Worm (Caenorhabditis elegans) whole organism, young adult: ENCODE data around the gene cyp-34A10.

Experiments used
- B0336.3 ChIP-seq: fragments of 200-800 bp; sonication (Bioruptor generic); IDR thresholded peaks from 2 replicates; pipeline ENCODE4 v1.3.6; 2022; ENCODE audit warnings: missing genetic modification characterization, missing compliant biosample characterization
- F10E7.11 ChIP-seq: sonication (generic microtip); optimal IDR thresholded peaks from 2 replicates; lab custom pipeline; 2017; ENCODE audit warnings: mild to moderate bottlenecking, missing genetic modification characterization, moderate library complexity, missing compliant biosample characterization
- F23B12.7 ChIP-seq: sonication (generic microtip); optimal IDR thresholded peaks from 2 replicates; lab custom pipeline; 2017; ENCODE audit warnings: missing genetic modification characterization, mild to moderate bottlenecking, missing compliant biosample characterization, antibody characterized with exemption, moderate library complexity; ENCODE audit not compliant: insufficient read depth
- F33H1.4 ChIP-seq: fragments of 200-800 bp; sonication (Bioruptor generic); IDR thresholded peaks from 2 replicates; pipeline ENCODE4 v1.3.6; 2022; ENCODE audit warnings: missing genetic modification reagents, missing genetic modification characterization, missing compliant biosample characterization
- F37B4.10 ChIP-seq: fragments of 200-800 bp; sonication (Bioruptor generic); IDR thresholded peaks from 2 replicates; pipeline ENCODE4 v1.3.6; 2022; ENCODE audit warnings: missing genetic modification characterization, missing compliant biosample characterization
- K12H6.12 ChIP-seq: fragments of 200-800 bp; sonication (Bioruptor generic); optimal IDR thresholded peaks from 2 replicates; lab custom pipeline; 2018; ENCODE audit warnings: mild to moderate bottlenecking, missing genetic modification characterization, missing compliant biosample characterization
- T07F8.4 ChIP-seq: sonication (generic microtip); optimal IDR thresholded peaks from 2 replicates; lab custom pipeline; 2016; ENCODE audit warnings: mild to moderate bottlenecking, missing genetic modification characterization, moderate library complexity, missing compliant biosample characterization
- Y53G8AR.9 ChIP-seq: fragments of 200-800 bp; sonication (Bioruptor generic); conservative IDR thresholded peaks from 2 replicates; pipeline ENCODE4 v1.3.6; 2022; ENCODE audit warnings: missing genetic modification reagents, missing genetic modification characterization, missing compliant biosample characterization
- Y79H2A.3 ChIP-seq: fragments of 200-800 bp; sonication (Bioruptor generic); conservative IDR thresholded peaks from 2 replicates; pipeline ENCODE4 v1.3.6; 2022; ENCODE audit warnings: missing genetic modification reagents, missing genetic modification characterization, missing compliant biosample characterization
- ZK185.1 ChIP-seq: sonication (generic microtip); optimal IDR thresholded peaks from 2 replicates; lab custom pipeline; 2016; ENCODE audit warnings: mild to moderate bottlenecking, missing genetic modification characterization, missing compliant biosample characterization; ENCODE audit not compliant: poor library complexity, severe bottlenecking
- ama-1 ChIP-seq, 3 experiments: fragments of 150-350 bp in 1 of 3; sonication (generic microtip) in 2 of 3; optimal IDR thresholded peaks; 2 replicates each; lab custom pipeline; 2014 to 2018; ENCODE audit warnings: missing biosample characterization in 2 of 3, missing genetic modification characterization in 2 of 3, missing genetic modification reagents in 2 of 3
- bed-2 ChIP-seq: fragments of 200-800 bp; sonication (Bioruptor generic); IDR thresholded peaks from 2 replicates; pipeline ENCODE4 v1.3.6; 2022; ENCODE audit warnings: missing genetic modification reagents, missing genetic modification characterization, missing compliant biosample characterization
- ceh-40 ChIP-seq: fragments of 200-800 bp; sonication (Bioruptor generic); IDR thresholded peaks from 2 replicates; pipeline ENCODE4 v1.3.6; 2022; ENCODE audit warnings: missing genetic modification characterization, missing compliant biosample characterization
- dpff-1 ChIP-seq: sonication (generic microtip); optimal IDR thresholded peaks from 2 replicates; lab custom pipeline; 2017; ENCODE audit warnings: mild to moderate bottlenecking, missing genetic modification characterization, missing compliant biosample characterization
- egl-18 ChIP-seq: fragments of 200-800 bp; sonication (Bioruptor generic); IDR thresholded peaks from 2 replicates; pipeline ENCODE4 v1.3.6; 2022; ENCODE audit warnings: missing genetic modification reagents, missing genetic modification characterization, missing compliant biosample characterization
- gei-17 ChIP-seq: fragments of 200-800 bp; sonication (Bioruptor generic); optimal IDR thresholded peaks from 2 replicates; lab custom pipeline; 2018; ENCODE audit warnings: mild to moderate bottlenecking, missing genetic modification characterization, missing compliant biosample characterization
- hlh-26 ChIP-seq: fragments of 200-800 bp; sonication (Bioruptor generic); conservative IDR thresholded peaks from 2 replicates; pipeline ENCODE4 v1.3.6; 2022; ENCODE audit warnings: missing genetic modification reagents, missing genetic modification characterization, missing compliant biosample characterization
- hmg-1.2 ChIP-seq: fragments of 200-800 bp; sonication (Bioruptor generic); IDR thresholded peaks from 2 replicates; pipeline ENCODE4 v1.3.6; 2022; ENCODE audit warnings: missing genetic modification reagents, missing genetic modification characterization, missing compliant biosample characterization
- hrde-1 ChIP-seq: sonication (generic microtip); optimal IDR thresholded peaks from 2 replicates; lab custom pipeline; 2016; ENCODE audit warnings: missing genetic modification characterization, mild to moderate bottlenecking, missing compliant biosample characterization, moderate library complexity, missing genotype, missing genetic modification reagents, borderline replicate concordance
- let-526 ChIP-seq: fragments of 200-800 bp; sonication (Bioruptor generic); IDR thresholded peaks from 2 replicates; pipeline ENCODE4 v1.3.6; 2022; ENCODE audit warnings: missing genetic modification reagents, missing genetic modification characterization, missing compliant biosample characterization
- lsl-1 ChIP-seq: fragments of 200-800 bp; sonication (Bioruptor generic); optimal IDR thresholded peaks from 2 replicates; lab custom pipeline; 2018; ENCODE audit warnings: mild to moderate bottlenecking, missing genetic modification characterization, moderate library complexity, missing compliant biosample characterization
- madf-3 ChIP-seq: fragments of 200-800 bp; sonication (Bioruptor generic); IDR thresholded peaks from 2 replicates; pipeline ENCODE4 v1.3.6; 2022; ENCODE audit warnings: missing genetic modification reagents, missing genetic modification characterization, missing compliant biosample characterization
- mxl-1 ChIP-seq: sonication (generic microtip); optimal IDR thresholded peaks from 2 replicates; lab custom pipeline; 2016; ENCODE audit warnings: missing genetic modification characterization, missing compliant biosample characterization
- nfyb-1 ChIP-seq: fragments of 200-800 bp; sonication (Bioruptor generic); IDR thresholded peaks from 2 replicates; pipeline ENCODE4 v1.3.6; 2022; ENCODE audit warnings: missing genetic modification reagents, missing genetic modification characterization, missing compliant biosample characterization
- nhr-120 ChIP-seq: fragments of 200-800 bp; sonication (Bioruptor generic); IDR thresholded peaks from 2 replicates; pipeline ENCODE4 v1.3.6; 2022; ENCODE audit warnings: missing genetic modification characterization, missing compliant biosample characterization
- nhr-27 ChIP-seq: fragments of 200-800 bp; sonication (Bioruptor generic); optimal IDR thresholded peaks from 2 replicates; lab custom pipeline; 2018; ENCODE audit warnings: mild to moderate bottlenecking, missing genetic modification characterization, moderate library complexity, missing compliant biosample characterization
- nhr-80 ChIP-seq: sonication (generic microtip); optimal IDR thresholded peaks from 2 replicates; lab custom pipeline; 2016; ENCODE audit warnings: missing genetic modification characterization, missing compliant biosample characterization
- sea-2 ChIP-seq: fragments of 200-800 bp; sonication (Bioruptor generic); IDR thresholded peaks from 2 replicates; pipeline ENCODE4 v1.3.6; 2022; ENCODE audit warnings: missing genetic modification characterization, missing compliant biosample characterization
- snpc-1.1 ChIP-seq: sonication (generic microtip); optimal IDR thresholded peaks from 2 replicates; lab custom pipeline; 2017; ENCODE audit warnings: missing genetic modification characterization, mild to moderate bottlenecking, missing compliant biosample characterization, antibody characterized with exemption, moderate library complexity, missing genotype, missing genetic modification reagents; ENCODE audit not compliant: insufficient read depth
- snpc-4 ChIP-seq, 5 experiments: fragments of 150-350 bp in 1 of 5; sonication (generic microtip) in 4 of 5; optimal IDR thresholded peaks; 2 replicates each; lab custom pipeline; 2014 to 2018; ENCODE audit warnings: missing genetic modification characterization in 5 of 5, missing biosample characterization in 3 of 5, antibody characterized with exemption in 2 of 5, mild to moderate bottlenecking in 2 of 5, missing compliant biosample characterization in 2 of 5, missing genotype in 2 of 5, moderate library complexity in 2 of 5, missing genetic modification reagents in 1 of 5
- tbx-9 ChIP-seq: sonication (generic microtip); optimal IDR thresholded peaks from 2 replicates; lab custom pipeline; 2016; ENCODE audit warnings: borderline replicate concordance, missing genetic modification characterization, inconsistent platforms, missing compliant biosample characterization
- zfh-2 ChIP-seq: fragments of 200-800 bp; sonication (Bioruptor generic); conservative IDR thresholded peaks from 2 replicates; pipeline ENCODE4 v1.3.6; 2022; ENCODE audit warnings: missing genetic modification reagents, missing genetic modification characterization, missing compliant biosample characterization
- ztf-28 ChIP-seq: fragments of 200-800 bp; sonication (Bioruptor generic); IDR thresholded peaks from 2 replicates; pipeline ENCODE4 v1.3.6; 2022; ENCODE audit warnings: missing genetic modification reagents, missing genetic modification characterization, missing compliant biosample characterization
- ztf-3 ChIP-seq: fragments of 200-800 bp; sonication (Bioruptor generic); optimal IDR thresholded peaks from 2 replicates; lab custom pipeline; 2018; ENCODE audit warnings: mild to moderate bottlenecking, missing genetic modification characterization, missing compliant biosample characterization
- ztf-6 ChIP-seq: fragments of 200-800 bp; sonication (Bioruptor generic); IDR thresholded peaks from 2 replicates; pipeline ENCODE4 v1.3.6; 2022; ENCODE audit warnings: missing genetic modification reagents, missing genetic modification characterization, missing compliant biosample characterization

Gene cyp-34A10

DNA sequence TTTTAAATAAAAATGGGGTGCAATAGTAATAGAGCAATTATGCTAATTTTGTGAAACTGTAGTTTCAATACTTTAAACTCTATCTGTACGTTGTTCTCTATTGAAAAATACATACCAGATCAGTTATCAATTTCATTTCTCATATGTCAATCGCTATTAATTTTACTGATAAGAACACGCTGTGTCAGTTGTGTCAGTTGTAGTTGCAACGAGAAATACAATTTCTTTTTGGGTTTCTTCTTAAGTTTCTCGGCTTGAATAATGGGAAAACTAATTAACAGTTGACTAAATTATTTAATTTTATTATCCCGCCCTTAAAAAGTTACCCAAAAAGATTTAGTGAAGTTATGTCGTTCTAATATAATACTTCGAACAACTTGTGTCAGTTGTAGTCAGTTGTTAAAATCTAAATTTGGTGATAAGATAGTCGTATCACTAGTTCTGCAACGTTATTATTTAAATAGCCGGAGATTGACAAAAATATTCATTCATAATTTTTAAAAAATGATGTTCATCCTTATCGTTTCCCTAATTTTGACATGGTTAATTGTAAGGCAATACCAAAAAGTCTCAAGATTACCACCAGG lies 36.8 kb downstream of the cyp-34A10 start, which contains the start of gene cyp-35A5:
Gene cyp-35A5 (plus strand): TSS at position 435 of the 587 bp plus-strand sequence.
- TF ChIP-seq nhr-80 (tag; lab: Kevin White, UChicago) (peak; percentile 5), snpc-1.1 (tag; lab: Kevin White, UChicago) (no peak)
- TF ChIP-seq, all 124 proteins: peak for 1

DNA sequence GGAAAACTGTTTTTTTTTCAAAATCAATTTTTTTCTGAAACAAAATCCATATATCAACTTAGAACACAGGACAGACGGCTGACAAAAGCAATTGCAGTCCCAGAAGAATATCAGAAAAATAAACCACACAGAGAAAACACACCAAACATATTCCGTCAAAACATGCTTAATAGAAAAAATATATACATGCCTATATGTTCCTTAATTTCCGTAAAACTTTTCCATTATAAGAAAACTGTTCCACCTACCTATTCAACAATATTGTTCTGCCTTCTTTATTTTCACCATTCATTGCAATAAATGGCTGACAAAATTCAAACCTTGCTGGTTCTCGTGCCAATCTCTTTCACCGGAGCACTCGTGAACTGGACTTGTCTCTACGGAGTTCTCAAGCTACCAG lies 41.5 kb downstream of the cyp-34A10 start, which contains the start of gene srx-63:
Gene srx-63 (plus strand): TSS at position 301 of the 400 bp plus-strand sequence.
- TF ChIP-seq hlh-26 (GFP tag; lab: Robert Waterston, UW) (no peak), gei-17 (GFP tag; lab: Kevin White, UChicago) (no peak), ZK185.1 (no peak), K12H6.12 (tag; lab: Kevin White, UChicago) (no peak), Y53G8AR.9 (GFP tag; lab: Robert Waterston, UW) (no peak), ztf-6 (GFP tag; lab: Robert Waterston, UW) (no peak)

DNA sequence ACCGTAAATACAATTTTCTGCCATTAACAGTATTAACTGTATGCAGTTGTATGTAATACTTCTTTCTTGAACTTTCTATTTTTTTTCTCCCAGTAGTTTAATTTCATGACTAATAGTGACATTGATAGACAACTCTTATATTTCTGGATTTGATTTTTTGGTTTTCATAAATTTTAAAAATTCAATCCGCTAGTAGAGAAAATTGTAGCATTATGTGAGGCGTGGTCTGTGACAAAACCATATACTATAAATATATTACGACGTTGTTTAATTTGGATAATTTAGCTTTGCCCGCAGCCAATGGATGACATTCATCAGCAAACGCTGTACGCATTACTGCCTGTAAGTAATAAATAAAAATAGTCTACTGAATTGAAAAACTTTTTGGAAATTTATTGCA lies 43.7 kb downstream of the cyp-34A10 start, which contains the start of gene srx-64:
Gene srx-64 (plus strand): TSS at position 301 of the 400 bp plus-strand sequence.
- TF ChIP-seq let-526 (GFP tag; lab: Robert Waterston, UW): no peak
- TF ChIP-seq lsl-1 (GFP tag; lab: Kevin White, UChicago): no peak
- no peak for TF ChIP-seq ama-1 (optimal IDR thresholded peaks at IDR 0.05; lab: Kevin White, UChicago)
- TF ChIP-seq ama-1 (GFP tag; optimal IDR thresholded peaks at IDR 0.05; lab: Kevin White, UChicago): no peak
- no peak for TF ChIP-seq sea-2 (GFP tag; lab: Robert Waterston, UW)

DNA sequence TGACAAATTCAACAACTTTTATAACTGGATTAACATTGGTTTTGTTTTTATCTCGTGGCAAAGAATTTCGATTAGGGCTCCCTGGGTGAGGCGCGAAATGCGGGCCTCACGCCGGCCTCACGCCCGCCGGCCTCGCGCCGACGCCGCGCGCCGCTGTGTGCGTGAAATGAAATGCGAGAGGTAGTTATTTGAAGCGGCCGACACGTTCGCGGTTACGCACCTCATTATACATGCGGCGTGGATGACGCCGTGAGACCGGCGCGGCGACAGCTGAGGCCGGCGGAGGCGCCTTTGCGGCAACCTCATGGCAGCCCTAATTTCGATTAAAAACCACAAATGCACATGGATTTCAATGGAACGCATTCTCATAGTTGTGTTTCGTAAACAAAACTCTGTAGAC lies 45.3 kb downstream of the cyp-34A10 start:
- 0 out of 2 replicates have a peak, but pooled peaks have one; percentile 30 for TF ChIP-seq egl-18 (GFP tag; lab: Robert Waterston, UW)
- no peak; the same call in 1 of the 2 replicates for TF ChIP-seq zfh-2 (GFP tag; lab: Robert Waterston, UW)
- TF ChIP-seq hmg-1.2 (GFP tag; lab: Robert Waterston, UW): peak; percentile 57
- no peak for TF ChIP-seq snpc-4 (GFP tag; optimal IDR thresholded peaks at IDR 0.05; lab: Kevin White, UChicago)
- peak in 2 of 4 experiments; percentile 74 to 84 for TF ChIP-seq snpc-4 (tag; optimal IDR thresholded peaks at IDR 0.05; lab: Kevin White, UChicago)
- TF ChIP-seq nhr-120 (GFP tag; lab: Robert Waterston, UW): 0 out of 2 replicates have a peak, but pooled peaks have one; percentile 43
- TF ChIP-seq F37B4.10 (GFP tag; lab: Robert Waterston, UW): 0 out of 2 replicates have a peak, but pooled peaks have one; percentile 78
- TF ChIP-seq, all 124 proteins: peak for 5

DNA sequence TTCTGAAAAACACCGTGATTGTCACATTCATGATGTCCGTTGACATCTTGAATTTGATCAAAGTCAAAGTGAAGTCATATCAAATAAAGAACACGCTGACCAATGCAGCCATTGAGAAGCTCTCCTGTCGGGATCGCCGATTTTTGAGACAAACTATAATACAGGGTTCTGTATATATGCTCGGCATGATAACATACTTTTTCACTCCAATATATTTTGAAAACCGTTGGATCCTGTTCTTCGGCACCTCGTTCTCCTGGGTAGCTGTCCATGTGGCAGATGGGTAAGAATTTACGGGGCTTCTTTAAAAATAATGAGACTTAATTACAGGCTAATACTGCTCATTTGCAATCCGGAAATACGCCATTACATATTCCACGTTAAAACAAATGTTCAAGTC lies 50.2 kb downstream of the cyp-34A10 start:
- no peak for TF ChIP-seq hlh-26 (GFP tag; lab: Robert Waterston, UW)
- 0 out of 2 replicates have a peak, but pooled peaks have one; percentile 45 for TF ChIP-seq madf-3
- TF ChIP-seq F10E7.11: no peak
- no peak for TF ChIP-seq T07F8.4 (tag; lab: Kevin White, UChicago)
- no peak for TF ChIP-seq mxl-1
- no peak for TF ChIP-seq B0336.3 (GFP tag; lab: Robert Waterston, UW)
- no peak for TF ChIP-seq hrde-1 (tag; lab: Kevin White, UChicago)
- no peak for TF ChIP-seq ama-1 (optimal IDR thresholded peaks at IDR 0.05; lab: Kevin White, UChicago)
- no peak for TF ChIP-seq ama-1 (GFP tag; optimal IDR thresholded peaks at IDR 0.05; lab: Kevin White, UChicago)

DNA sequence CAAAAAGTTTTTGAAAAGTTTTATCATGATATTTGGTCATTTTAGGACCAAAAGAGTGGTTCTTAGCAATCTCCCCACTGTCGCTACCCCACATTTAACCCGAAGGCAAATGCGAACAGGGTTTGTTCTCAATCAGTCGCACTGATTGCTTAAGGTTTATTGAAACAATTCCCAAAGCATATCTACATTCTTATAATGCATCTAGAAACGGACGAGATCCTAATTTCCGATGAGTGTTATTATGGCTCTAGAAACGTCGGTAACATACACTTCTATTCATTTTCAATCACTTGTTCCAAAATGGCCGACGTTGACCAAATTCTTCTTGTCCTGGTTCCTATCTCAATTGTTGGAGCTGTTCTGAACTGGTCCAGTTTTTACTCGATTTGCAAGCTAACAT lies 51.2 kb downstream of the cyp-34A10 start, which contains the start of gene srx-65:
Gene srx-65 (plus strand): TSS at position 301 of the 400 bp plus-strand sequence.
- TF ChIP-seq nhr-80 (tag; lab: Kevin White, UChicago) (no peak), dpff-1 (no peak), F23B12.7 (tag; lab: Kevin White, UChicago) (no peak), F33H1.4 (GFP tag; lab: Robert Waterston, UW) (no peak), ztf-3 (GFP tag; lab: Kevin White, UChicago) (no peak), nfyb-1 (GFP tag; lab: Robert Waterston, UW) (no peak), tbx-9 (no peak), ceh-40 (GFP tag; lab: Robert Waterston, UW) (no peak), ztf-28 (GFP tag; lab: Robert Waterston, UW) (no peak), bed-2 (no peak), Y79H2A.3 (no peak), nhr-27 (tag; lab: Kevin White, UChicago) (no peak)
- TF ChIP-seq, all 124 proteins: peak for 0
